Worm (Caenorhabditis elegans) whole organism, L1 larva: ENCODE measurements around the gene gba-3.

ENCODE experiments used
- C16A3.4 ChIP-seq: fragments of 150-350 bp; optimal IDR thresholded peaks from 2 replicates; lab custom pipeline; 2014; ENCODE audit warnings: missing biosample characterization, missing genetic modification characterization
- C34B4.2 ChIP-seq: sonication (generic microtip); optimal IDR thresholded peaks from 2 replicates; lab custom pipeline; 2017; ENCODE audit warnings: mild to moderate bottlenecking, missing genetic modification characterization, missing compliant biosample characterization
- aha-1 ChIP-seq: fragments of 150-350 bp; optimal IDR thresholded peaks from 2 replicates; lab custom pipeline; 2014; ENCODE audit warnings: missing biosample characterization, missing genetic modification characterization
- aly-2 ChIP-seq: fragments of 150-350 bp; optimal IDR thresholded peaks from 2 replicates; lab custom pipeline; 2014; ENCODE audit warnings: missing biosample characterization, missing genetic modification characterization
- ama-1 ChIP-seq: fragments of 150-350 bp; optimal IDR thresholded peaks from 2 replicates; lab custom pipeline; 2014
- ceh-63 ChIP-seq: fragments of 200-800 bp; sonication (Bioruptor generic); optimal IDR thresholded peaks from 2 replicates; lab custom pipeline; 2018; ENCODE audit warnings: mild to moderate bottlenecking, missing genetic modification characterization, missing compliant biosample characterization
- ceh-90 ChIP-seq: sonication (generic microtip); optimal IDR thresholded peaks from 2 replicates; lab custom pipeline; 2016; ENCODE audit warnings: missing genetic modification characterization, missing compliant biosample characterization
- dpl-1 ChIP-seq, 3 experiments: fragments of 150-350 bp in 2 of 3; sonication (generic microtip) in 1 of 3; optimal IDR thresholded peaks; 2 replicates each; lab custom pipeline; 2014 to 2017; ENCODE audit warnings: missing biosample characterization in 3 of 3, missing genetic modification characterization in 3 of 3, missing genetic modification reagents in 3 of 3
- efl-1 ChIP-seq, 4 experiments: fragments of 150-350 bp; optimal IDR thresholded peaks in 3 of 4; peaks in 1 of 4; 1 replicate in 1 of 4; 2 replicates in 3 of 4; lab custom pipeline; 2014; ENCODE audit warnings: missing biosample characterization in 2 of 4, missing genetic modification characterization in 2 of 4, missing genetic modification reagents in 2 of 4
- efl-3 ChIP-seq: fragments of 200-800 bp; sonication (Bioruptor generic); optimal IDR thresholded peaks from 2 replicates; lab custom pipeline; 2018; ENCODE audit warnings: mild to moderate bottlenecking, missing genetic modification characterization, missing compliant biosample characterization
- egl-13 ChIP-seq: sonication (generic microtip); optimal IDR thresholded peaks from 2 replicates; lab custom pipeline; 2016; ENCODE audit warnings: missing genotype, missing genetic modification reagents, missing genetic modification characterization, missing compliant biosample characterization
- egl-27 ChIP-seq, 2 experiments: fragments of 150-350 bp in 1 of 2; sonication (generic microtip); optimal IDR thresholded peaks; 3 replicates each; lab custom pipeline; 2017 to 2018; ENCODE audit warnings: missing biosample characterization in 2 of 2, missing genetic modification characterization in 2 of 2, missing genetic modification reagents in 2 of 2
- elt-2 ChIP-seq: sonication (generic microtip); optimal IDR thresholded peaks from 2 replicates; lab custom pipeline; 2016; ENCODE audit warnings: missing genetic modification characterization, mild to moderate bottlenecking, inconsistent platforms, missing compliant biosample characterization, missing genetic modification reagents
- fkh-4 ChIP-seq: sonication (generic microtip); optimal IDR thresholded peaks from 2 replicates; lab custom pipeline; 2016; ENCODE audit warnings: missing compliant biosample characterization, missing genetic modification characterization, borderline replicate concordance
- fkh-8 ChIP-seq: sonication (generic microtip); optimal IDR thresholded peaks from 2 replicates; lab custom pipeline; 2016; ENCODE audit warnings: mild to moderate bottlenecking, missing genetic modification characterization, missing compliant biosample characterization
- grh-1 ChIP-seq: fragments of 200-800 bp; sonication (Bioruptor generic); IDR thresholded peaks from 2 replicates; pipeline ENCODE4 v1.3.6; 2022; ENCODE audit warnings: missing genetic modification reagents, missing genetic modification characterization, missing compliant biosample characterization
- hlh-17 ChIP-seq: fragments of 200-800 bp; sonication (Bioruptor generic); optimal IDR thresholded peaks from 2 replicates; lab custom pipeline; 2018; ENCODE audit warnings: missing genetic modification characterization, mild to moderate bottlenecking, missing compliant biosample characterization, moderate library complexity, borderline replicate concordance
- hlh-4 ChIP-seq: sonication (generic microtip); optimal IDR thresholded peaks from 2 replicates; lab custom pipeline; 2016; ENCODE audit warnings: mild to moderate bottlenecking, missing genetic modification characterization, missing compliant biosample characterization
- hpl-2 ChIP-seq: fragments of 150-350 bp; optimal IDR thresholded peaks from 2 replicates; lab custom pipeline; 2014; ENCODE audit warnings: missing biosample characterization, missing genetic modification reagents, missing genetic modification characterization
- irx-1 ChIP-seq: sonication (generic microtip); optimal IDR thresholded peaks from 2 replicates; lab custom pipeline; 2016; ENCODE audit warnings: missing genetic modification characterization, missing compliant biosample characterization
- isw-1 ChIP-seq: fragments of 200-800 bp; sonication (Bioruptor generic); IDR thresholded peaks from 2 replicates; pipeline ENCODE4 v1.3.6; 2022; ENCODE audit warnings: missing genetic modification characterization, missing compliant biosample characterization
- jun-1 ChIP-seq: fragments of 150-350 bp; optimal IDR thresholded peaks from 2 replicates; lab custom pipeline; 2014; ENCODE audit warnings: missing biosample characterization, missing genetic modification reagents, missing genetic modification characterization
- lin-13 ChIP-seq: fragments of 150-350 bp; optimal IDR thresholded peaks from 2 replicates; lab custom pipeline; 2014; ENCODE audit warnings: missing biosample characterization, missing genetic modification reagents, missing genetic modification characterization
- lin-14 ChIP-seq: fragments of 200-800 bp; sonication (Bioruptor generic); optimal IDR thresholded peaks from 2 replicates; lab custom pipeline; 2018; ENCODE audit warnings: mild to moderate bottlenecking, missing genetic modification characterization, moderate library complexity, missing compliant biosample characterization
- lin-15B ChIP-seq: fragments of 150-350 bp; sonication (generic microtip); optimal IDR thresholded peaks from 3 replicates; lab custom pipeline; 2014; ENCODE audit warnings: missing biosample characterization, missing genetic modification characterization
- lsy-2 ChIP-seq, 2 experiments: fragments of 150-350 bp; optimal IDR thresholded peaks; 2 replicates each; lab custom pipeline; 2014; ENCODE audit warnings: missing biosample characterization in 2 of 2, missing genetic modification characterization in 2 of 2
- mep-1 ChIP-seq: fragments of 150-350 bp; optimal IDR thresholded peaks from 2 replicates; lab custom pipeline; 2014; ENCODE audit warnings: missing biosample characterization, missing genetic modification characterization
- nhr-12 ChIP-seq: sonication (generic microtip); optimal IDR thresholded peaks from 2 replicates; lab custom pipeline; 2017; ENCODE audit warnings: missing biosample characterization, missing genetic modification characterization
- nhr-76 ChIP-seq: sonication (generic microtip); optimal IDR thresholded peaks from 2 replicates; lab custom pipeline; 2017; ENCODE audit warnings: missing biosample characterization, missing genetic modification characterization
- nhr-77 ChIP-seq: fragments of 150-350 bp; optimal IDR thresholded peaks from 2 replicates; lab custom pipeline; 2014; ENCODE audit warnings: missing biosample characterization, missing genetic modification characterization
- nhr-85 ChIP-seq: sonication (generic microtip); peaks from one replicate; lab custom pipeline; 2016; ENCODE audit warnings: missing genetic modification characterization, inconsistent platforms, missing compliant biosample characterization
- nhr-90 ChIP-seq: sonication (generic microtip); optimal IDR thresholded peaks from 2 replicates; lab custom pipeline; 2016; ENCODE audit warnings: mild to moderate bottlenecking, missing genetic modification characterization, missing compliant biosample characterization; ENCODE audit not compliant: poor library complexity
- pag-3 ChIP-seq: sonication (generic microtip); optimal IDR thresholded peaks from 2 replicates; lab custom pipeline; 2017; ENCODE audit warnings: missing genetic modification characterization, mild to moderate bottlenecking, missing compliant biosample characterization, antibody characterized with exemption, borderline replicate concordance; ENCODE audit not compliant: insufficient read depth
- pax-3 ChIP-seq: fragments of 200-800 bp; sonication (Bioruptor generic); optimal IDR thresholded peaks from 2 replicates; lab custom pipeline; 2018; ENCODE audit warnings: mild to moderate bottlenecking, missing genetic modification characterization, moderate library complexity, missing compliant biosample characterization
- pqm-1 ChIP-seq: sonication (generic microtip); optimal IDR thresholded peaks from 3 replicates; lab custom pipeline; 2017; ENCODE audit warnings: missing biosample characterization, missing genetic modification characterization
- snpc-4 ChIP-seq: fragments of 150-350 bp; optimal IDR thresholded peaks from 2 replicates; lab custom pipeline; 2014; ENCODE audit warnings: missing biosample characterization, missing genetic modification characterization
- sptf-1 ChIP-seq: fragments of 150-350 bp; optimal IDR thresholded peaks from 2 replicates; lab custom pipeline; 2014; ENCODE audit warnings: missing biosample characterization, missing genetic modification characterization
- sup-37 ChIP-seq: fragments of 200-800 bp; sonication (Bioruptor generic); optimal IDR thresholded peaks from 2 replicates; lab custom pipeline; 2018; ENCODE audit warnings: mild to moderate bottlenecking, missing genetic modification characterization, missing compliant biosample characterization
- unc-86 ChIP-seq: sonication (generic microtip); optimal IDR thresholded peaks from 2 replicates; lab custom pipeline; 2016; ENCODE audit warnings: missing genetic modification characterization, missing compliant biosample characterization
- unc-98 ChIP-seq: fragments of 200-800 bp; sonication (Bioruptor generic); IDR thresholded peaks from 2 replicates; pipeline ENCODE4 v1.3.6; 2022; ENCODE audit warnings: missing genetic modification characterization, missing compliant biosample characterization
- zag-1 ChIP-seq: fragments of 150-350 bp; optimal IDR thresholded peaks from 2 replicates; lab custom pipeline; 2014; ENCODE audit warnings: missing biosample characterization, missing genetic modification characterization
- ztf-4 ChIP-seq: fragments of 150-350 bp; optimal IDR thresholded peaks from 2 replicates; lab custom pipeline; 2014; ENCODE audit warnings: missing biosample characterization, missing genetic modification characterization

Gene gba-3

DNA sequence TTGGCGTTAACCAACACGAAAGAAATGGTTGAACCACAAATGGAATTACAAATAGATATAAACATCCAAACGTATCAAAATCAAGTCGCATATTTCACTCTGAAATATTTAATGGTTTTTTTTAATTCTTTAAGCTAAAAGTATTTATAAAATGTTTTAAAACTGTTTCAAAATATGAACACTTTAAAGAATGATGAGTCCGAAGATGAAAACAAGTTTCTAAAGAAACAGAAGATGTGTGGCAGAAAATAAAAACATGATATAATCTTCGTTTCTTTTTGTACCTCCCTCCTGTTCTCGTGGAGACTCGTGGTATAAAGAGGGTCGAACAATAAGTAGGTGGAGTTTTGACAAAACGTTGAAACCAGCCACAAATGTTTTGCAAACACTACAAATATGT, 41.8 kb upstream of the gba-3 start, which contains the start of gene lact-6:
TSS of gene lact-6 (minus strand) at position 101 of the 400 bp plus-strand sequence.
- TF ChIP-seq zag-1 (tag; lab: Kevin White, UChicago) (no peak), sptf-1 (tag; lab: Kevin White, UChicago) (no peak), lin-14 (GFP tag; lab: Kevin White, UChicago) (no peak), ztf-4 (tag; lab: Kevin White, UChicago) (no peak), grh-1 (GFP tag; lab: Robert Waterston, UW) (no peak), ceh-90 (tag; lab: Kevin White, UChicago) (no peak), lin-13 (GFP tag; lab: Kevin White, UChicago) (no peak), C16A3.4 (tag; lab: Kevin White, UChicago) (no peak)

DNA sequence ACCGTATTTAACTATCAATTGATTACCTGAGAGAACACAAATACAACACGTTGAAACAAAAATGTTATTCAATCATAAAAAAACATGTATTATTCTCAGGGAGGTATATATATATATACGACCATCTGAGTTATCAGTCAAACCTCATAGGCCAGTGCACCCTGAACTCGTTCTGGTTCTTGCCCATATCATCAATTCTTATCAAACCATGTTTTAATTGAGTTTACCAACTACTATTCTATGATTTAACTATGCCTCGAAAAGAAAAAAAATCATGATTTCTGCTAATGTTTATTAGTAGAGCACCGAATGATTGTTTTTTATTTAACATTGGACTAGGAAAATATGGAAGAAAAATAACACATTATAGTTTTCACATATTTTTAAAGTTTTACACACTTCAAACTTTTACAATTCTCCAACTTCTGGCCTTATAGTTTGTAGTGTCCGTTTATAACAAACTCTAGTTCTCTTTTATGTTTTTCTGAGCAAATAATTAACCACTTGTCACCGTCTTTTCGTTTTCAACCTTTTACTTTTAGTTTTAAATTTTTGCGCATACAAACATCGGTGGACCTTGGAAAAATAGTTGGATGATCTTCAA, 40.8 kb upstream of the gba-3 start:
- TF ChIP-seq elt-2 (tag; lab: Kevin White, UChicago) = peak; percentile 49
- no peak for TF ChIP-seq C34B4.2
- TF ChIP-seq, all 84 proteins: peak for 1

DNA sequence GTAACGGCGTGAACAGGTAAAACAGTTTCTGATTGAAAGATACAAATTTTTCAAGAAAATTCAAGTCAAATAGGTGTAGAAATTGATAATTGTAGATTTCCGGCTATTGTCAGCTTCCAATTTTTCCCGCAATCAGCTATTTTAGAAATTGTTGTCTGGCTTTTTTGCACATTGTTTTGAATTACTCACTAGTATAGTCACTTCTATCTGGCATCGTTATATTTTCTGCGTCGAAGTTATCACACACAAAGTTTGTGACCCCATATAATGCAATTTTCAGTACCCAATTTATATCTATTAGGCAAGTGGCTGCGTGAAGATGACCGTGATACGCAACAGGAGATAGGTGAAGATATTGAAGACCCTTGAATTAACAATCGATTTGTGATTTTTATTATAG, 37.9 kb upstream of the gba-3 start:
- TF ChIP-seq pax-3 (tag; lab: Kevin White, UChicago) (no peak), sup-37 (GFP tag; lab: Kevin White, UChicago) (no peak), pag-3 (no peak), sptf-1 (tag; lab: Kevin White, UChicago) (no peak), ceh-63 (GFP tag; lab: Kevin White, UChicago) (no peak), lsy-2 (tag; optimal IDR thresholded peaks at IDR 0.05; lab: Kevin White, UChicago) (no peak), nhr-85 (tag; lab: Kevin White, UChicago) (peak; percentile 51)

DNA sequence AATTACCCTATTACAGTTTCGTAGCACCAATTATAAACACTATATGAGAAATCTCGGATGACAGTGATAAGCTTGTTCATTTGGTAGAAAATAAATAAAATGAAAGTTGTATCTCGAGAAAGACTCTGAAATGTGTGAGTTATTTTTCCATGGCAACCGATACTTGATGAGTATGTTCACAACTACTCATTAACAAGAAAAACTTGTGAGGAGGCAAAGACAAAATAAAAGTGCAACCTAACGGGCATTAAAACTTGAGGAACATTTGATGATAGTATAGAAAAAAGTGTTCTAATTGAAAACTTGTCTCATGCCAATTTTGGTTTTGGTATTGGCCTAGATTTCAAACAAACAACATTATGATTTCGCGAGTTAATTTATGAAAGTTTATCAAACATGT, 36.6 kb upstream of the gba-3 start, which contains the start of gene gcy-27:
TSS of gene gcy-27 (minus strand) at position 101 of the 400 bp plus-strand sequence.
- TF ChIP-seq hpl-2 (GFP tag; lab: Kevin White, UChicago) (no peak), jun-1 (tag; lab: Kevin White, UChicago) (no peak), C16A3.4 (tag; lab: Kevin White, UChicago) (no peak), nhr-77 (tag; lab: Kevin White, UChicago) (no peak), nhr-76 (tag; lab: Kevin White, UChicago) (no peak), hlh-4 (tag; lab: Kevin White, UChicago) (no peak), grh-1 (GFP tag; lab: Robert Waterston, UW) (no peak), aha-1 (tag; lab: Kevin White, UChicago) (no peak)

DNA sequence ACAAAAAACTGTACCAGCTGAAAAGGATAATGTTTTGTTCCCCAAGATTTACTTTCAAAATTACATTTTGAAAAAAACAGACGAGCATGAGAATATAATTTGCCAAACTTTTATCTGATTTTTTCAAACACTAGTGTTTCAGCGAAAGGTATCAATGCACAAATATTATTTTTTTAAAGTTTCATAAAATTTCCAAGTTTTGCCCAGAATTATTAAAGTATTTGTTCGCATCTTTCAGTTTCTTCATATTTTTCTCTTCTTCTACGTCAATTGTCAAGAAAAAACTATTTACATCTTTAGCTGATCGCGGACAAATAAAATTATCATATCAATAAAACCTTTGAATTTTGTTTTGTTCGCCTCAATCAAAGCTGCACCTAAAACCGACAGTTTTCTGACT, 36.1 kb upstream of the gba-3 start, which contains the start of gene C06A12.8:
TSS of gene C06A12.8 (plus strand) at position 301 of the 400 bp plus-strand sequence.
- TF ChIP-seq snpc-4 (tag; lab: Kevin White, UChicago) = no peak
- no peak for TF ChIP-seq ceh-63 (GFP tag; lab: Kevin White, UChicago)
- no peak for TF ChIP-seq aly-2
- no peak for TF ChIP-seq egl-13
- no peak for TF ChIP-seq isw-1
- TF ChIP-seq fkh-4 = no peak
- TF ChIP-seq egl-27 (tag; optimal IDR thresholded peaks at IDR 0.05; lab: Kevin White, UChicago) = no peak
- no peak for TF ChIP-seq nhr-12 (tag; lab: Kevin White, UChicago)
- no peak for TF ChIP-seq unc-98 (GFP tag; lab: Robert Waterston, UW)

DNA sequence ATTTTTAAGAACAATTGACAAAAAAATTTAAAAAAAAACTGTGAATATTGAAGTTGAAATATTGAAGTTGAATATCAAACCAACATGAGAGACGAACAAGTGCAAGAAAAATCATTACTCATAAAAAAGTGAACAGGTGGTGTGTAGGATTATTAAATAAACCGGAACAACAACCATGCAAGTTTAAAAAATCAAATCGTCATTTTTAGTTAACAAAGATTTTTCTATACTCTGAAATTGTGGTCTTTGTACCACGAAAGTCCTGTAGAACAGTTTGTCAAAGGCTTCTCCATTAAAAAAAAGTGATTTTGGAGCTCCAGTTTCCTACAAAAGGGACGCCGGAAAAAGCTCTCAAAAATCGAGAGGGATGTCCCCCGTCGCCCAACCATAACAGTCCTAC, 33.1 kb upstream of the gba-3 start, which contains the start of gene C06A12.19:
TSS of gene C06A12.19 (minus strand) at position 101 of the 400 bp plus-strand sequence.
- TF ChIP-seq lin-13 (GFP tag; lab: Kevin White, UChicago) (no peak), elt-2 (tag; lab: Kevin White, UChicago) (no peak), nhr-76 (tag; lab: Kevin White, UChicago) (no peak), efl-3 (GFP tag; lab: Kevin White, UChicago) (no peak), mep-1 (tag; lab: Kevin White, UChicago) (no peak), snpc-4 (tag; lab: Kevin White, UChicago) (no peak), hlh-17 (GFP tag; lab: Kevin White, UChicago) (no peak), efl-1 (optimal IDR thresholded peaks at IDR 0.05; lab: Kevin White, UChicago) (no peak), efl-1 (GFP tag; optimal IDR thresholded peaks at IDR 0.05 in 1 of 2; lab: Kevin White, UChicago) (no peak), unc-98 (GFP tag; lab: Robert Waterston, UW) (no peak), nhr-90 (tag; lab: Kevin White, UChicago) (no peak), lin-15B (no peak), ama-1 (no peak), pqm-1 (tag; lab: Kevin White, UChicago) (no peak), sptf-1 (tag; lab: Kevin White, UChicago) (no peak), irx-1 (tag; lab: Kevin White, UChicago) (no peak), unc-86 (tag; lab: Kevin White, UChicago) (no peak), fkh-8 (tag; lab: Kevin White, UChicago) (no peak), dpl-1 (GFP tag; optimal IDR thresholded peaks at IDR 0.05; lab: Kevin White, UChicago) (no peak)
